Worm (Caenorhabditis elegans) whole organism, L2 larva: ENCODE data around the gene ccch-3.

ENCODE experiments used
- lin-39 ChIP-seq: fragments of 150-350 bp; optimal IDR thresholded peaks from 2 replicates; lab custom pipeline; 2014; ENCODE audit warnings: missing biosample characterization, missing genetic modification reagents, missing genetic modification characterization
- lsy-2 ChIP-seq, 2 experiments: fragments of 150-350 bp in 1 of 2; sonication (generic microtip) in 1 of 2; optimal IDR thresholded peaks; 2 replicates each; lab custom pipeline; 2014 to 2017; ENCODE audit warnings: missing biosample characterization in 2 of 2, missing genetic modification characterization in 2 of 2
- nhr-11 ChIP-seq: fragments of 150-350 bp; optimal IDR thresholded peaks from 2 replicates; lab custom pipeline; 2014; ENCODE audit warnings: missing biosample characterization, missing genetic modification characterization
- nhr-77 ChIP-seq: fragments of 150-350 bp; optimal IDR thresholded peaks from 2 replicates; lab custom pipeline; 2014; ENCODE audit warnings: missing biosample characterization, missing genetic modification characterization

ce11 chrV:12629743-12630142 is 29.7 kb downstream of the ccch-3 start, which contains the start of gene F56H9.6:
- TF ChIP-seq nhr-77 (no peak), nhr-11 (tag; lab: Kevin White, UChicago) (no peak), lin-39 (tag; lab: Kevin White, UChicago) (no peak), lsy-2 (tag; optimal IDR thresholded peaks at IDR 0.05; lab: Kevin White, UChicago) (no peak)
